Fruit fly (Drosophila melanogaster): ENCODE measurements around the gene mtd.
A peak's percentile ranks its signal among the peaks of the same experiment; 100 is the strongest.

mtd gene

DNA sequence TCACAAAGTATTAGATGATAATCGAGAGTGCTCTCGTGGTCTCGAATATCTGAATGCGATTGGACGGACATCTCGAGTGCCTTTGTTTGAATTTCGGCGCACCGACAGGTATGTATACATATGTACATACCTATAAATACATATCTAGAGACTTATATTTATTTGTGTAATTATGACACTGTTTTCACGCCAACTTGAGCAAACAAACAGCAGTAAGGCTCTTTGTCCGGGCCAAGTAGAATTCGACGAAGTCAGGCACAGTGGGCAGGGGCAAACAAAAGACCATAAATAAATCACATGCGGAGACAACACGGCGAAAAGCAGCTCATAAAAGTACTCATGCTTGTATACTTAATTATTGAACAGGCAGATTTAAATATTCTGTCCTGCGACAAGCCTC lies 29.6 kb downstream of the mtd start (continued):
- TF ChIP-seq Xrp1 (GFP tag; IDR thresholded peaks at IDR 0.05), result peak; percentile 26; the same call in 1 of the 2 replicates
- TF ChIP-seq nau (GFP tag; optimal IDR thresholded peaks at IDR 0.05), result no peak
- peak; percentile 10 for TF ChIP-seq sd (tag; optimal IDR thresholded peaks at IDR 0.05)
- no peak for TF ChIP-seq crol (GFP tag; IDR thresholded peaks at IDR 0.05)
- TF ChIP-seq crp (GFP tag; optimal IDR thresholded peaks at IDR 0.05), result no peak
- TF ChIP-seq CG30403 (GFP tag; optimal IDR thresholded peaks at IDR 0.05), result no peak
- no peak for TF ChIP-seq Atf-2 (GFP tag; optimal IDR thresholded peaks at IDR 0.05)
- peak; percentile 42 for TF ChIP-seq lab (GFP tag; optimal IDR thresholded peaks at IDR 0.05)
- TF ChIP-seq fd96Cb (tag; optimal IDR thresholded peaks at IDR 0.05), result no peak
- TF ChIP-seq dmrt11E (tag; optimal IDR thresholded peaks at IDR 0.05), result peak; percentile 37
- TF ChIP-seq lov (optimal IDR thresholded peaks at IDR 0.05), result no peak
- TF ChIP-seq lov (GFP tag; IDR thresholded peaks at IDR 0.05), result 0 out of 3 replicates have a peak, but pooled peaks have one; percentile 57
- peak; percentile 45 for TF ChIP-seq CG7987 (GFP tag; optimal IDR thresholded peaks at IDR 0.05)
- TF ChIP-seq Vsx1 (GFP tag; optimal IDR thresholded peaks at IDR 0.05), result peak; percentile 24

DNA sequence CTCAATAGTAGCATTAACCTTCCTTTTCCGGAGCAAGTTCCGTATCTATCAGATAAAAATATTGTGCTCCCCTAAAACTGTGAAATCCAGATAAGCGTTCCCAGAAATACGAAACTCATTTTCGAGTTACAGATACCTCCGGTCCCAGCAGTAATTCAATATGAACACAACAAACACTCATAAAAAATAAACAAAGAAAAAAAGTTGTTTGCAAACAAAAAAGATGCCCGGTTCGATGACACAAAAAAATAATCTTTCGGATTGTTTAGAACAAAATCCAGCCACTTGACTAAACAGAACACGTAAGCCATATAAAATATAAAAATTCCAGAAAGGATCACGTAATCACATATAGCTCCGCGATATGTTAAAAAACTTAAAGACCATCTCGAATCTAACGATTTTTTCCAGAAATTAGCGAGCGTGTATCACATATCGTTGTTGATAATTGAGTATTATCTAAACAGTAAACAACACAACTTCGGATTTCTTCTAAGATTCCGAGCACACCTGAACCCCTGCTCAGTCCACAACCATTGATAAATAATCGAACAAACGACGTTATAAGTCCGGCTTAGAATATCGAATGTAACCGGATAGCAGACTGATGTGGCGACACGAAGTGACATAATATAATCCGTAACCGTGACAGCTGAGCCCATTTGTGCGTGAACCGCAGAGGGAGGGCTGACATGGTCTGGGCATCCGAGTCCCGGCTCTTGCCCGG lies 31.0 kb downstream of the mtd start:
- TF ChIP-seq TFAM (GFP tag; optimal IDR thresholded peaks at IDR 0.05), result no peak
- no peak for TF ChIP-seq hkb (optimal IDR thresholded peaks at IDR 0.05)
- TF ChIP-seq hkb (GFP tag; IDR thresholded peaks at IDR 0.05), result peak; percentile 13; the same call in 1 of the 2 replicates
- TF ChIP-seq CG31365 (tag; optimal IDR thresholded peaks at IDR 0.05), result no peak
- TF ChIP-seq CG4617 (GFP tag; optimal IDR thresholded peaks at IDR 0.05; ENCODE audit: borderline replicate concordance), result no peak
- peak; percentile 29 for TF ChIP-seq CG17829 (tag; optimal IDR thresholded peaks at IDR 0.05)
- no peak for TF ChIP-seq Poxn (GFP tag; IDR thresholded peaks at IDR 0.05)
- no peak for TF ChIP-seq D19B (GFP tag; optimal IDR thresholded peaks at IDR 0.05)
- TF ChIP-seq CG18476 (GFP tag; optimal IDR thresholded peaks at IDR 0.05), result peak; percentile 13
- no peak for TF ChIP-seq MESR4 (GFP tag; optimal IDR thresholded peaks at IDR 0.05)
- TF ChIP-seq gce (GFP tag; IDR thresholded peaks at IDR 0.05), result no peak
- no peak for TF ChIP-seq CG10654 (GFP tag; optimal IDR thresholded peaks at IDR 0.05)
- no peak for TF ChIP-seq CG8281 (tag; optimal IDR thresholded peaks at IDR 0.05)
- no peak for TF ChIP-seq CG3163 (GFP tag; optimal IDR thresholded peaks at IDR 0.05)
- TF ChIP-seq pb (GFP tag; optimal IDR thresholded peaks at IDR 0.05), result no peak
- TF ChIP-seq mirr (GFP tag; optimal IDR thresholded peaks at IDR 0.05), result peak; percentile 4
- no peak for TF ChIP-seq CG7928 (GFP tag; optimal IDR thresholded peaks at IDR 0.05)
- TF ChIP-seq CG14860 (GFP tag; IDR thresholded peaks at IDR 0.05; ENCODE audit: partially characterized antibody), result no peak
- TF ChIP-seq CG7357 (GFP tag; IDR thresholded peaks at IDR 0.05), result no peak
- TF ChIP-seq CG16863 (GFP tag; optimal IDR thresholded peaks at IDR 0.05), result peak; percentile 48
- no peak for TF ChIP-seq CG6683 (GFP tag; optimal IDR thresholded peaks at IDR 0.05)
- no peak for TF ChIP-seq Chrac-16 (GFP tag; optimal IDR thresholded peaks at IDR 0.05)
- no peak for TF ChIP-seq Neu2 (GFP tag; optimal IDR thresholded peaks at IDR 0.05; ENCODE audit: borderline replicate concordance)
- TF ChIP-seq az2 (GFP tag; optimal IDR thresholded peaks at IDR 0.05), result no peak
- TF ChIP-seq CG34422 (GFP tag; IDR thresholded peaks at IDR 0.05), result no peak
- no peak for TF ChIP-seq schlank (tag; optimal IDR thresholded peaks at IDR 0.05)
- TF ChIP-seq CG13775 (GFP tag; optimal IDR thresholded peaks at IDR 0.05), result no peak
- TF ChIP-seq CG11560 (tag; IDR thresholded peaks at IDR 0.05), result no peak
- TF ChIP-seq CG7745 (tag; optimal IDR thresholded peaks at IDR 0.05), result peak; percentile 85
- TF ChIP-seq CG11456 (GFP tag; IDR thresholded peaks at IDR 0.05), result no peak
- TF ChIP-seq ind (GFP tag; optimal IDR thresholded peaks at IDR 0.05), result no peak
- peak; percentile 56 for TF ChIP-seq Lhr (GFP tag; optimal IDR thresholded peaks at IDR 0.05)
- no peak for TF ChIP-seq CG4820 (GFP tag; optimal IDR thresholded peaks at IDR 0.05)
- TF ChIP-seq sna (GFP tag; IDR thresholded peaks at IDR 0.05; ENCODE audit: partially characterized antibody), result no peak
- 0 out of 2 replicates have a peak, but pooled peaks have one; percentile 26 for TF ChIP-seq CG11247 (GFP tag; IDR thresholded peaks at IDR 0.05)

Data from whole organism, embryonic.